Worm (Caenorhabditis elegans) whole organism, L4 larva: ENCODE results near the gene T28D6.6.
A peak's percentile ranks its signal among the peaks of the same experiment; 100 is the strongest.

Source experiments
- F26F4.8 ChIP-seq: fragments of 200-800 bp; sonication (Bioruptor generic); conservative IDR thresholded peaks from 2 replicates; pipeline ENCODE4 v1.3.6; 2022; ENCODE audit warnings: missing genetic modification characterization, missing compliant biosample characterization
- F49E8.2 ChIP-seq: sonication (generic microtip); optimal IDR thresholded peaks from 2 replicates; lab custom pipeline; 2016; ENCODE audit warnings: missing compliant biosample characterization, mild to moderate bottlenecking, missing genetic modification characterization, borderline replicate concordance
- Y105C5A.15 ChIP-seq: fragments of 200-800 bp; sonication (Bioruptor generic); IDR thresholded peaks from 2 replicates; pipeline ENCODE4 v1.3.6; 2022; ENCODE audit warnings: missing genetic modification characterization, missing compliant biosample characterization
- ZK337.2 ChIP-seq: fragments of 200-800 bp; sonication (Bioruptor generic); IDR thresholded peaks from 2 replicates; pipeline ENCODE4 v1.3.6; 2022; ENCODE audit warnings: missing genetic modification reagents, missing genetic modification characterization, missing compliant biosample characterization
- ZK546.5 ChIP-seq, 2 experiments: sonication (generic microtip); optimal IDR thresholded peaks; 2 replicates each; lab custom pipeline; 2017; ENCODE audit warnings: missing biosample characterization in 2 of 2, missing genetic modification characterization in 2 of 2
- aha-1 ChIP-seq: fragments of 150-350 bp; peaks from one replicate; lab custom pipeline; 2014; ENCODE audit warnings: missing biosample characterization, missing genetic modification characterization
- ceh-20 ChIP-seq: fragments of 200-800 bp; sonication (Bioruptor generic); IDR thresholded peaks from 2 replicates; pipeline ENCODE4 v1.3.6; 2022; ENCODE audit warnings: missing genetic modification reagents, missing genetic modification characterization, missing compliant biosample characterization
- ceh-28 ChIP-seq: fragments of 150-350 bp; optimal IDR thresholded peaks from 2 replicates; lab custom pipeline; 2014; ENCODE audit warnings: missing biosample characterization, missing genetic modification reagents, missing genetic modification characterization
- ceh-82 ChIP-seq: sonication (generic microtip); optimal IDR thresholded peaks from 2 replicates; lab custom pipeline; 2017; ENCODE audit warnings: missing biosample characterization, missing genetic modification characterization
- ces-1 ChIP-seq: fragments of 150-350 bp; sonication (generic microtip); optimal IDR thresholded peaks from 4 replicates; lab custom pipeline; 2014; ENCODE audit warnings: missing biosample characterization, missing genetic modification reagents, missing genetic modification characterization
- daf-12 ChIP-seq: fragments of 150-350 bp; optimal IDR thresholded peaks from 2 replicates; lab custom pipeline; 2014; ENCODE audit warnings: missing biosample characterization, missing genetic modification reagents, missing genetic modification characterization
- dmd-6 ChIP-seq: fragments of 200-800 bp; sonication (Bioruptor generic); IDR thresholded peaks from 2 replicates; pipeline ENCODE4 v1.3.6; 2022; ENCODE audit warnings: missing genetic modification reagents, missing genetic modification characterization, missing compliant biosample characterization
- dmd-9 ChIP-seq: fragments of 200-800 bp; sonication (Bioruptor generic); IDR thresholded peaks from 2 replicates; pipeline ENCODE4 v1.3.6; 2022; ENCODE audit warnings: missing genetic modification reagents, missing genetic modification characterization, missing compliant biosample characterization
- dpl-1 ChIP-seq: fragments of 150-350 bp; optimal IDR thresholded peaks from 2 replicates; lab custom pipeline; 2014; ENCODE audit warnings: missing biosample characterization, missing genetic modification reagents, missing genetic modification characterization
- fkh-10 ChIP-seq: fragments of 150-350 bp; optimal IDR thresholded peaks from 2 replicates; lab custom pipeline; 2014; ENCODE audit warnings: missing biosample characterization, missing genetic modification reagents, missing genetic modification characterization
- hlh-11 ChIP-seq: fragments of 200-800 bp; sonication (Bioruptor generic); optimal IDR thresholded peaks from 2 replicates; lab custom pipeline; 2018; ENCODE audit warnings: mild to moderate bottlenecking, missing genetic modification characterization, missing compliant biosample characterization
- hlh-30 ChIP-seq: sonication (generic microtip); optimal IDR thresholded peaks from 2 replicates; lab custom pipeline; 2017; ENCODE audit warnings: antibody characterized with exemption, mild to moderate bottlenecking, missing genetic modification characterization, missing compliant biosample characterization; ENCODE audit not compliant: insufficient read depth
- hmg-1.1 ChIP-seq: fragments of 200-800 bp; sonication (Bioruptor generic); IDR thresholded peaks from 2 replicates; pipeline ENCODE4 v1.3.6; 2022; ENCODE audit warnings: missing genetic modification reagents, missing genetic modification characterization, missing compliant biosample characterization
- lin-13 ChIP-seq: fragments of 150-350 bp; optimal IDR thresholded peaks from 2 replicates; lab custom pipeline; 2014; ENCODE audit warnings: missing biosample characterization, missing genetic modification reagents, missing genetic modification characterization
- lsy-2 ChIP-seq, 2 experiments: fragments of 150-350 bp in 1 of 2; sonication (generic microtip) in 1 of 2; optimal IDR thresholded peaks; 2 replicates each; lab custom pipeline; 2014 to 2017; ENCODE audit warnings: missing biosample characterization in 2 of 2, missing genetic modification characterization in 2 of 2
- mdt-29 ChIP-seq: fragments of 200-800 bp; sonication (Bioruptor generic); IDR thresholded peaks from 2 replicates; pipeline ENCODE4 v1.3.6; 2022; ENCODE audit warnings: missing genetic modification reagents, missing genetic modification characterization, missing compliant biosample characterization
- mes-2 ChIP-seq: sonication (generic microtip); optimal IDR thresholded peaks from 2 replicates; lab custom pipeline; 2016; ENCODE audit warnings: missing genotype, mild to moderate bottlenecking, missing genetic modification characterization, missing compliant biosample characterization; ENCODE audit not compliant: poor library complexity, severe bottlenecking
- mxl-3 ChIP-seq: fragments of 200-800 bp; sonication (Bioruptor generic); optimal IDR thresholded peaks from 2 replicates; lab custom pipeline; 2018; ENCODE audit warnings: mild to moderate bottlenecking, missing genetic modification characterization, missing compliant biosample characterization
- nhr-11 ChIP-seq: fragments of 150-350 bp; optimal IDR thresholded peaks from 2 replicates; lab custom pipeline; 2014; ENCODE audit warnings: missing biosample characterization, missing genetic modification characterization
- nhr-25 ChIP-seq: sonication (generic microtip); optimal IDR thresholded peaks from 2 replicates; lab custom pipeline; 2017; ENCODE audit warnings: missing genetic modification characterization, mild to moderate bottlenecking, missing compliant biosample characterization, antibody characterized with exemption, moderate library complexity, borderline replicate concordance; ENCODE audit not compliant: insufficient read depth
- nhr-42 ChIP-seq: fragments of 200-800 bp; sonication (Bioruptor generic); IDR thresholded peaks from 2 replicates; pipeline ENCODE4 v1.3.6; 2022; ENCODE audit warnings: missing genetic modification characterization, missing compliant biosample characterization
- nhr-77 ChIP-seq: fragments of 150-350 bp; optimal IDR thresholded peaks from 2 replicates; lab custom pipeline; 2014; ENCODE audit warnings: missing biosample characterization, missing genetic modification characterization
- sdz-12 ChIP-seq: fragments of 200-800 bp; sonication (Bioruptor generic); optimal IDR thresholded peaks from 2 replicates; lab custom pipeline; 2018; ENCODE audit warnings: mild to moderate bottlenecking, missing genetic modification characterization, missing compliant biosample characterization
- skn-1 ChIP-seq: fragments of 150-350 bp; optimal IDR thresholded peaks from 2 replicates; lab custom pipeline; 2014; ENCODE audit warnings: missing biosample characterization, missing genetic modification characterization
- snpc-1.2 ChIP-seq: fragments of 200-800 bp; sonication (Bioruptor generic); IDR thresholded peaks from 2 replicates; pipeline ENCODE4 v1.3.6; 2022; ENCODE audit warnings: missing genetic modification reagents, missing genetic modification characterization, missing compliant biosample characterization
- snpc-4 ChIP-seq: fragments of 150-350 bp; optimal IDR thresholded peaks from 2 replicates; lab custom pipeline; 2014; ENCODE audit warnings: missing biosample characterization, missing genetic modification characterization
- tag-97 ChIP-seq: fragments of 200-800 bp; sonication (Bioruptor generic); IDR thresholded peaks from 2 replicates; pipeline ENCODE4 v1.3.6; 2022; ENCODE audit warnings: missing genetic modification characterization, missing compliant biosample characterization
- tra-1 ChIP-seq: fragments of 200-800 bp; sonication (Bioruptor generic); IDR thresholded peaks from 2 replicates; pipeline ENCODE4 v1.3.6; 2022; ENCODE audit warnings: missing genetic modification reagents, missing genetic modification characterization, missing compliant biosample characterization
- unc-39 ChIP-seq: sonication (generic microtip); optimal IDR thresholded peaks from 2 replicates; lab custom pipeline; 2017; ENCODE audit warnings: missing biosample characterization, missing genetic modification characterization
- unc-62 ChIP-seq, 3 experiments: fragments of 150-350 bp in 1 of 3; sonication (generic microtip); optimal IDR thresholded peaks in 2 of 3; peaks in 1 of 3; 1 replicate in 1 of 3; 2 replicates in 2 of 3; lab custom pipeline; 2014 to 2017; ENCODE audit warnings: missing biosample characterization in 3 of 3, missing genetic modification characterization in 3 of 3, missing genetic modification reagents in 3 of 3, missing genotype in 1 of 3
- vab-7 ChIP-seq: fragments of 200-800 bp; sonication (Bioruptor generic); IDR thresholded peaks from 2 replicates; pipeline ENCODE4 v1.3.6; 2022; ENCODE audit warnings: missing genetic modification reagents, missing genetic modification characterization, missing compliant biosample characterization
- zfp-2 ChIP-seq: sonication (generic microtip); optimal IDR thresholded peaks from 2 replicates; lab custom pipeline; 2016; ENCODE audit warnings: mild to moderate bottlenecking, missing genetic modification characterization, missing compliant biosample characterization
- zfp-3 ChIP-seq: fragments of 200-800 bp; sonication (Bioruptor generic); conservative IDR thresholded peaks from 2 replicates; pipeline ENCODE4 v1.3.6; 2022; ENCODE audit warnings: missing genetic modification reagents, missing genetic modification characterization, missing compliant biosample characterization
- zip-11 ChIP-seq: fragments of 200-800 bp; sonication (Bioruptor generic); IDR thresholded peaks from 2 replicates; pipeline ENCODE4 v1.3.6; 2022; ENCODE audit warnings: missing genetic modification characterization, missing compliant biosample characterization
- zip-2 ChIP-seq: fragments of 150-350 bp; optimal IDR thresholded peaks from 2 replicates; lab custom pipeline; 2014; ENCODE audit warnings: missing biosample characterization, missing genetic modification characterization

The T28D6.6 gene

ce11 chrIII:11343041-11343440, at the start of gene T28D6.6, which contains the start of gene pen-2:
TSS of gene T28D6.6 (minus strand) at chrIII:11343108.
TSS of gene pen-2 (plus strand) at chrIII:11343322.
- TF ChIP-seq daf-12 (tag; lab: Kevin White, UChicago) (no peak), dpl-1 (GFP tag; lab: Kevin White, UChicago) (peak; percentile 54), lsy-2 (tag; optimal IDR thresholded peaks at IDR 0.05; lab: Kevin White, UChicago) (peak in 1 of 2 experiments; percentile 60), skn-1 (tag; lab: Kevin White, UChicago) (no peak), hmg-1.1 (GFP tag; lab: Robert Waterston, UW) (0 out of 2 replicates have a peak, but pooled peaks have one; percentile 20), mes-2 (tag; lab: Kevin White, UChicago) (peak; percentile 44)

DNA sequence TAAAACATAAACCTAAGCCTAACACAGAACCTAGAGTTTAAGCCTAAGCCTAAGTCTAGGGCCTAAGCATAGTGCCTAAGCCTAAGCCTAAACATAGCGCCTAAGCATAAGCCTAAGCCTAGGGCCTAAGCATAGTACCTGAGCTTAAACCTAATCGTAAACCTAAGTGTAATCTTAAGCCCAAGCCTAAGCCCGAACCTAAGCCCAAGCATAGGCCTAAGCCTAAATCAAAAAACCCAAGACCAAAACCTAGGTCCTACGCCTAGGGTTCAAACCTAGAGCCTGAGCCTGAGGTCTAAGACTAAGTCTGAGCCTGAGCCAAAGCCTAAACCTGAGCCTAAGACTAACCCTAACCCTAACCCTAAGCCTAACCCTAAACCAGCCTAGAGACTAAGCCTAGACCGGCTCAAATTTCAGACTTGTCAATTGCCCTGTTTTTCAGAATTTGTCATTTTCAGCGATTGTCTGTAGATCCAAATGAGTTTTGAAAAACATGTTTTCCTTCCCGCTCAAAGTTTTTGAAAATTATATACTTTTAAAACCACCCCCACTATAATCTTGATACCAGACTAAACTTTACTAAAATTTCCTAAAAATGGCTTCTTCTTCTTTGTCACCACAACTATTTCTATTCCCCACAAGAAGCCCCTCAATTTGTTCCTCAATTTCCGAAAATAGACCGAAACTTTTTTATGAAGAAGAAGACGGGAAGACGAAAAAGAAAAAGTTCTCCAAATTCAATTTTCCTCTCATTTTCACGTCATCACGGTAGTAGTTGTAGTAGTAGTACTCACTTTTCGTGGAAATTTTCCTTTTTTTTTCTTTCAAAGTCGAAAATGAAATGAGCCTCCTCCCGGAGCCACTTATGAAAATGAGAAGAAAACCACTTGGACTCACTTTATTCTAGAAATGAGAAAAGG, 49.0 kb upstream of the T28D6.6 start:
- TF ChIP-seq vab-7: 0 out of 2 replicates have a peak, but pooled peaks have one; percentile 12
- peak; percentile 93 for TF ChIP-seq aha-1 (tag; lab: Kevin White, UChicago)
- TF ChIP-seq ces-1 (GFP tag; lab: Kevin White, UChicago): peak; percentile 66
- peak in 1 of 2 experiments; percentile 99 for TF ChIP-seq unc-62 (GFP tag; optimal IDR thresholded peaks at IDR 0.05 in 1 of 2; lab: Kevin White, UChicago)
- TF ChIP-seq unc-62 (tag; optimal IDR thresholded peaks at IDR 0.05; lab: Kevin White, UChicago): no peak
- no peak for TF ChIP-seq dmd-9 (GFP tag; lab: Robert Waterston, UW)
- peak; percentile 79 for TF ChIP-seq fkh-10 (GFP tag; lab: Kevin White, UChicago)
- no peak for TF ChIP-seq nhr-42 (GFP tag; lab: Robert Waterston, UW)

ce11 chrIII:11390832-11391231, 47.9 kb upstream of the T28D6.6 start:
- TF ChIP-seq fkh-10 (GFP tag; lab: Kevin White, UChicago): peak; percentile 60
- TF ChIP-seq hlh-11 (tag; lab: Kevin White, UChicago): no peak
- TF ChIP-seq tra-1 (GFP tag; lab: Robert Waterston, UW): no peak
- TF ChIP-seq Y105C5A.15 (GFP tag; lab: Robert Waterston, UW): no peak
- TF ChIP-seq ces-1 (GFP tag; lab: Kevin White, UChicago): peak; percentile 53
- TF ChIP-seq ceh-20 (GFP tag; lab: Robert Waterston, UW): no peak
- TF ChIP-seq aha-1 (tag; lab: Kevin White, UChicago): peak; percentile 13
- no peak for TF ChIP-seq ceh-28 (tag; lab: Kevin White, UChicago)

DNA sequence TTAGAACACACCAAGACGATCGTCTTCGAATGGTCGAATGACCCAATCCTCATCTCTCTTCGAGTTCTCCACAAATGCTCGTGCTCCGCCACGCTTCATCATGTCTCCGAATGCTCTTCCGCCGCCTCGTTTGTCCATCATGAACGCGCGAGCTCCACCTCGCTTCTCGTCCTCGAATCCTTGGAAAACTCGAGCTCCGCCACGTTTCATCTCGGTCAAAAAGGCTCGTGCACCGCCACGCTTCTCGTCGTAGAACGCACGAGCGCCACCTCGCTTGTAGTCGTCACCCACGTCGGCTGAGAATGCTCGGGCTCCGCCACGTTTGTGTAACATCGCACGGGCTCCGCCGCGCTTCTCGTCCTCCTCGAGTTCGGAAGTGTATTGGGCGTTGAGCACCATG, 46.5 kb upstream of the T28D6.6 start:
- TF ChIP-seq mdt-29 (GFP tag; lab: Robert Waterston, UW): no peak
- TF ChIP-seq ZK337.2 (GFP tag; lab: Robert Waterston, UW): 0 out of 2 replicates have a peak, but pooled peaks have one; percentile 3
- TF ChIP-seq lin-13 (GFP tag; lab: Kevin White, UChicago): no peak
- no peak for TF ChIP-seq dpl-1 (GFP tag; lab: Kevin White, UChicago)
- TF ChIP-seq F49E8.2 (tag; lab: Kevin White, UChicago): no peak
- TF ChIP-seq ceh-20 (GFP tag; lab: Robert Waterston, UW): 0 out of 2 replicates have a peak, but pooled peaks have one; percentile 12
- TF ChIP-seq nhr-77 (tag; lab: Kevin White, UChicago): no peak
- TF ChIP-seq mxl-3: no peak
- TF ChIP-seq zip-2 (tag; lab: Kevin White, UChicago): no peak
- TF ChIP-seq hlh-30 (tag; lab: Kevin White, UChicago): no peak
- TF ChIP-seq sdz-12: no peak
- no peak for TF ChIP-seq snpc-1.2 (GFP tag; lab: Robert Waterston, UW)
- 0 out of 2 replicates have a peak, but pooled peaks have one; percentile 10 for TF ChIP-seq hmg-1.1 (GFP tag; lab: Robert Waterston, UW)
- TF ChIP-seq nhr-25 (tag; lab: Kevin White, UChicago): no peak
- no peak for TF ChIP-seq tag-97 (GFP tag; lab: Robert Waterston, UW)
- TF ChIP-seq snpc-4 (tag; lab: Kevin White, UChicago): no peak
- no peak for TF ChIP-seq nhr-11
- no peak for TF ChIP-seq hlh-11 (tag; lab: Kevin White, UChicago)
- TF ChIP-seq fkh-10 (GFP tag; lab: Kevin White, UChicago): no peak
- TF ChIP-seq ZK546.5 (tag; optimal IDR thresholded peaks at IDR 0.05; lab: Kevin White, UChicago): no peak
- no peak for TF ChIP-seq dmd-6 (GFP tag; lab: Robert Waterston, UW)
- TF ChIP-seq zfp-3 (GFP tag; lab: Robert Waterston, UW): no peak
- TF ChIP-seq aha-1 (tag; lab: Kevin White, UChicago): no peak
- no peak for TF ChIP-seq F26F4.8 (GFP tag; lab: Robert Waterston, UW)
- TF ChIP-seq lsy-2 (tag; optimal IDR thresholded peaks at IDR 0.05; lab: Kevin White, UChicago): no peak
- no peak for TF ChIP-seq ceh-82
- no peak for TF ChIP-seq zfp-2 (tag; lab: Kevin White, UChicago)
- TF ChIP-seq unc-39 (tag; lab: Kevin White, UChicago): no peak
- no peak for TF ChIP-seq zip-11
